Worm (Caenorhabditis elegans) whole organism, L2 larva: Measurements from ENCODE around the gene shn-1.

Experiments used
- C34F6.9 ChIP-seq: fragments of 150-350 bp; optimal IDR thresholded peaks from 2 replicates; lab custom pipeline; 2014; ENCODE audit warnings: missing biosample characterization, missing genetic modification characterization
- F13H6.1 ChIP-seq: sonication (generic microtip); optimal IDR thresholded peaks from 2 replicates; lab custom pipeline; 2016; ENCODE audit warnings: missing genetic modification characterization, missing compliant biosample characterization
- R02D3.7 ChIP-seq: fragments of 150-350 bp; optimal IDR thresholded peaks from 2 replicates; lab custom pipeline; 2014; ENCODE audit warnings: missing biosample characterization, missing genetic modification characterization
- Y55F3AM.14 ChIP-seq: fragments of 200-800 bp; sonication (Bioruptor generic); optimal IDR thresholded peaks from 2 replicates; lab custom pipeline; 2018; ENCODE audit warnings: mild to moderate bottlenecking, missing genetic modification characterization, missing compliant biosample characterization
- ZK546.5 ChIP-seq: sonication (generic microtip); optimal IDR thresholded peaks from 2 replicates; lab custom pipeline; 2017; ENCODE audit warnings: missing biosample characterization, missing genetic modification characterization
- alr-1 ChIP-seq: fragments of 150-350 bp; optimal IDR thresholded peaks from 2 replicates; lab custom pipeline; 2014; ENCODE audit warnings: missing biosample characterization, missing genetic modification characterization
- aly-2 ChIP-seq: fragments of 150-350 bp; optimal IDR thresholded peaks from 2 replicates; lab custom pipeline; 2014; ENCODE audit warnings: missing biosample characterization, missing genetic modification characterization
- ama-1 ChIP-seq: fragments of 150-350 bp; optimal IDR thresholded peaks from 2 replicates; lab custom pipeline; 2018; ENCODE audit warnings: inconsistent platforms
- blmp-1 ChIP-seq: sonication (generic microtip); optimal IDR thresholded peaks from 2 replicates; lab custom pipeline; 2017; ENCODE audit warnings: missing genetic modification characterization, mild to moderate bottlenecking, missing compliant biosample characterization, antibody characterized with exemption, moderate library complexity; ENCODE audit not compliant: insufficient read depth
- ceh-16 ChIP-seq: fragments of 150-350 bp; optimal IDR thresholded peaks from 2 replicates; lab custom pipeline; 2014; ENCODE audit warnings: missing biosample characterization, missing genetic modification characterization
- ceh-82 ChIP-seq: fragments of 150-350 bp; optimal IDR thresholded peaks from 2 replicates; lab custom pipeline; 2014; ENCODE audit warnings: missing biosample characterization, missing genetic modification characterization
- crh-2 ChIP-seq: sonication (generic microtip); optimal IDR thresholded peaks from 2 replicates; lab custom pipeline; 2017; ENCODE audit warnings: missing biosample characterization, missing genetic modification characterization
- dmd-4 ChIP-seq: sonication (generic microtip); optimal IDR thresholded peaks from 2 replicates; lab custom pipeline; 2017; ENCODE audit warnings: missing biosample characterization, missing genetic modification characterization
- egl-27 ChIP-seq: sonication (generic microtip); optimal IDR thresholded peaks from 3 replicates; lab custom pipeline; 2017; ENCODE audit warnings: missing biosample characterization, missing genetic modification reagents, missing genetic modification characterization
- elt-1 ChIP-seq: fragments of 150-350 bp; optimal IDR thresholded peaks from 2 replicates; lab custom pipeline; 2014; ENCODE audit warnings: missing biosample characterization, missing genetic modification characterization
- elt-3 ChIP-seq: sonication (generic microtip); optimal IDR thresholded peaks from 2 replicates; lab custom pipeline; 2017; ENCODE audit warnings: missing biosample characterization, missing genetic modification characterization
- fos-1 ChIP-seq: fragments of 150-350 bp; optimal IDR thresholded peaks from 2 replicates; lab custom pipeline; 2014; ENCODE audit warnings: missing biosample characterization, missing genetic modification characterization
- gmeb-1 ChIP-seq: fragments of 150-350 bp; optimal IDR thresholded peaks from 2 replicates; lab custom pipeline; 2014; ENCODE audit warnings: missing biosample characterization, missing genetic modification characterization
- lin-11 ChIP-seq: fragments of 150-350 bp; sonication (generic microtip); optimal IDR thresholded peaks from 2 replicates; lab custom pipeline; 2014; ENCODE audit warnings: missing biosample characterization, missing genetic modification characterization, inconsistent platforms, mixed read lengths
- lin-13 ChIP-seq: fragments of 150-350 bp; optimal IDR thresholded peaks from 2 replicates; lab custom pipeline; 2014; ENCODE audit warnings: missing biosample characterization, missing genetic modification reagents, missing genetic modification characterization
- lin-39 ChIP-seq: fragments of 150-350 bp; optimal IDR thresholded peaks from 2 replicates; lab custom pipeline; 2014; ENCODE audit warnings: missing biosample characterization, missing genetic modification reagents, missing genetic modification characterization
- lsy-2 ChIP-seq, 2 experiments: fragments of 150-350 bp in 1 of 2; sonication (generic microtip) in 1 of 2; optimal IDR thresholded peaks; 2 replicates each; lab custom pipeline; 2014 to 2017; ENCODE audit warnings: missing biosample characterization in 2 of 2, missing genetic modification characterization in 2 of 2
- mab-5 ChIP-seq: fragments of 150-350 bp; optimal IDR thresholded peaks from 2 replicates; lab custom pipeline; 2014; ENCODE audit warnings: missing biosample characterization, missing genetic modification characterization
- mbf-1 ChIP-seq: sonication (generic microtip); optimal IDR thresholded peaks from 2 replicates; lab custom pipeline; 2017; ENCODE audit warnings: missing biosample characterization, missing genetic modification characterization
- mdl-1 ChIP-seq, 2 experiments: fragments of 150-350 bp in 1 of 2; sonication (generic microtip) in 1 of 2; optimal IDR thresholded peaks; 2 replicates each; lab custom pipeline; 2017; ENCODE audit warnings: missing biosample characterization in 2 of 2, missing genetic modification characterization in 2 of 2
- nhr-10 ChIP-seq: sonication (generic microtip); optimal IDR thresholded peaks from 2 replicates; lab custom pipeline; 2017; ENCODE audit warnings: missing biosample characterization, missing genetic modification characterization
- nhr-11 ChIP-seq: fragments of 150-350 bp; optimal IDR thresholded peaks from 2 replicates; lab custom pipeline; 2014; ENCODE audit warnings: missing biosample characterization, missing genetic modification characterization
- nhr-12 ChIP-seq: fragments of 150-350 bp; optimal IDR thresholded peaks from 2 replicates; lab custom pipeline; 2014; ENCODE audit warnings: missing biosample characterization, missing genetic modification characterization
- nhr-129 ChIP-seq: fragments of 150-350 bp; optimal IDR thresholded peaks from 2 replicates; lab custom pipeline; 2014; ENCODE audit warnings: missing biosample characterization, missing genetic modification characterization
- nhr-21 ChIP-seq: fragments of 150-350 bp; optimal IDR thresholded peaks from 2 replicates; lab custom pipeline; 2014; ENCODE audit warnings: missing biosample characterization, missing genetic modification characterization
- nhr-23 ChIP-seq: fragments of 150-350 bp; optimal IDR thresholded peaks from 2 replicates; lab custom pipeline; 2014; ENCODE audit warnings: missing biosample characterization, missing genetic modification reagents, missing genetic modification characterization
- nhr-237 ChIP-seq: fragments of 150-350 bp; optimal IDR thresholded peaks from 2 replicates; lab custom pipeline; 2014; ENCODE audit warnings: missing biosample characterization, missing genetic modification characterization
- nhr-25 ChIP-seq: fragments of 150-350 bp; sonication (generic microtip); optimal IDR thresholded peaks from 3 replicates; lab custom pipeline; 2014; ENCODE audit warnings: missing biosample characterization, missing genetic modification characterization
- nhr-6 ChIP-seq: fragments of 150-350 bp; optimal IDR thresholded peaks from 2 replicates; lab custom pipeline; 2014; ENCODE audit warnings: missing biosample characterization, missing genetic modification characterization
- nhr-77 ChIP-seq: fragments of 150-350 bp; optimal IDR thresholded peaks from 2 replicates; lab custom pipeline; 2014; ENCODE audit warnings: missing biosample characterization, missing genetic modification characterization
- peb-1 ChIP-seq: fragments of 150-350 bp; optimal IDR thresholded peaks from 2 replicates; lab custom pipeline; 2014; ENCODE audit warnings: missing biosample characterization, missing genetic modification characterization
- sem-4 ChIP-seq: fragments of 150-350 bp; optimal IDR thresholded peaks from 2 replicates; lab custom pipeline; 2014; ENCODE audit warnings: missing biosample characterization, missing genetic modification reagents, missing genetic modification characterization
- skn-1 ChIP-seq: sonication (generic microtip); optimal IDR thresholded peaks from 2 replicates; lab custom pipeline; 2017; ENCODE audit warnings: missing biosample characterization, missing genetic modification characterization
- sma-3 ChIP-seq: sonication (generic microtip); optimal IDR thresholded peaks from 2 replicates; lab custom pipeline; 2016; ENCODE audit warnings: missing genetic modification reagents, missing genetic modification characterization, missing compliant biosample characterization
- sma-9 ChIP-seq, 2 experiments: fragments of 150-350 bp in 1 of 2; sonication (generic microtip) in 1 of 2; optimal IDR thresholded peaks; 2 replicates each; lab custom pipeline; 2014 to 2016; ENCODE audit warnings: missing genetic modification characterization in 2 of 2, mild to moderate bottlenecking in 1 of 2, missing biosample characterization in 1 of 2, missing compliant biosample characterization in 1 of 2, missing genetic modification reagents in 1 of 2, moderate library complexity in 1 of 2
- snpc-4 ChIP-seq: fragments of 150-350 bp; optimal IDR thresholded peaks from 2 replicates; lab custom pipeline; 2014; ENCODE audit warnings: missing biosample characterization, missing genetic modification characterization
- unc-39 ChIP-seq: fragments of 150-350 bp; optimal IDR thresholded peaks from 2 replicates; lab custom pipeline; 2014; ENCODE audit warnings: missing biosample characterization, missing genetic modification characterization
- unc-55 ChIP-seq: fragments of 150-350 bp; sonication (generic microtip); optimal IDR thresholded peaks from 3 replicates; lab custom pipeline; 2014; ENCODE audit warnings: missing biosample characterization, missing genetic modification reagents, missing genetic modification characterization
- unc-62 ChIP-seq: fragments of 150-350 bp; optimal IDR thresholded peaks from 2 replicates; lab custom pipeline; 2014; ENCODE audit warnings: missing biosample characterization, missing genetic modification reagents, missing genetic modification characterization
- zag-1 ChIP-seq: fragments of 150-350 bp; optimal IDR thresholded peaks from 2 replicates; lab custom pipeline; 2014; ENCODE audit warnings: missing biosample characterization, missing genetic modification characterization
- ztf-1 ChIP-seq: fragments of 200-800 bp; sonication (Bioruptor generic); conservative IDR thresholded peaks from 2 replicates; pipeline ENCODE4 v1.3.6; 2022; ENCODE audit warnings: missing genetic modification characterization, missing compliant biosample characterization
- ztf-11 ChIP-seq: sonication (generic microtip); optimal IDR thresholded peaks from 2 replicates; lab custom pipeline; 2017; ENCODE audit warnings: missing biosample characterization, missing genetic modification characterization
- ztf-4 ChIP-seq: fragments of 150-350 bp; optimal IDR thresholded peaks from 2 replicates; lab custom pipeline; 2014; ENCODE audit warnings: missing biosample characterization, missing genetic modification characterization

Gene shn-1

DNA sequence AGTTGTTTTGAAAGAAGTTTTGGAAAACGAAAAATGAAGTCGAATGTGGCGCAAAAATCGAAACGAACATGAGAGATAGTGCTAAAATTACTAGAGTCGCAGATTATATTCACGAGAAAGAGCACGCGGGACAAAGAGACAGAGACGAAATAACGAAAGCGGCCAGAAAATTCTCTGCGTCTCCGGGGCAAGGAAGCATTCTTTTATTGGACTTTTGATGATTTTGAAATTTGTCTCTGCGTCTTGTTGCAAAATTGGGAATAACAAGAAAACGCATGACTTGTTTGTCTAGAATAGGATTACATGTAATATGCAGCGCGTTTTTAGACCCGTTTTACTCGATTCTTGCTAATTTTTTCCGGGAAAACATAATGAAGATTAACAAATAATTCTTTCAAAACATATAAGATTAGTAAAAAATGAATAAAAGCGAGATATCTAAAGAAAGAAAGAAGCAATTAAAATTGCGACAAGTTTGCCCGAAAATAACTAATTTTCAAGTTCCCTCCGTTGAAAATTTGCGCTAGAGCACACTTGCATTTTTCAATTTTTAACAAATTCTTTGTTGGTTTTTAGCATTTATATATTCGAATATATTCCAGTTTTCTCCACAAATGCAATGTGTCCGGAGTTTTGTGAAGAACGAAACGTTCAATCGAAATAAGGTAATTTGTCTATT is 42.7 kb downstream of the shn-1 start, which contains the start of the genes B0491.6 and pigm-1 (continued):
- no peak for TF ChIP-seq lin-39 (tag; lab: Kevin White, UChicago)
- TF ChIP-seq ZK546.5 (tag; lab: Kevin White, UChicago): no peak
- TF ChIP-seq peb-1: no peak
- peak; percentile 71 for TF ChIP-seq ztf-4
- TF ChIP-seq nhr-23 (tag; lab: Kevin White, UChicago): no peak
- peak; percentile 45 to 78 for TF ChIP-seq lsy-2 (tag; optimal IDR thresholded peaks at IDR 0.05; lab: Kevin White, UChicago)
- peak; percentile 44 for TF ChIP-seq blmp-1 (tag; lab: Kevin White, UChicago)
- TF ChIP-seq unc-39 (tag; lab: Kevin White, UChicago): no peak
- peak; percentile 42 for TF ChIP-seq lin-11
- TF ChIP-seq dmd-4 (tag; lab: Kevin White, UChicago): no peak
- TF ChIP-seq alr-1: no peak
- no peak for TF ChIP-seq R02D3.7
- TF ChIP-seq unc-55 (GFP tag; lab: Kevin White, UChicago): peak; percentile 63
- peak; percentile 47 for TF ChIP-seq fos-1 (tag; lab: Kevin White, UChicago)
- TF ChIP-seq nhr-25 (tag; lab: Kevin White, UChicago): peak; percentile 70
- no peak for TF ChIP-seq mbf-1 (tag; lab: Kevin White, UChicago)

ce11 chrII:11345570-11346029 is 45.2 kb downstream of the shn-1 start, which contains the start of gene nduf-11:
nduf-11 (minus strand) TSS chrII:11345620.
- TF ChIP-seq gmeb-1 (tag; lab: Kevin White, UChicago) (peak; percentile 99), lin-11 (peak; percentile 67), mab-5 (tag; lab: Kevin White, UChicago) (peak; percentile 72), nhr-237 (tag; lab: Kevin White, UChicago) (peak; percentile 55), ztf-4 (peak; percentile 65), ama-1 (lab: Kevin White, UChicago) (peak; percentile 65), lin-13 (peak; percentile 85), blmp-1 (tag; lab: Kevin White, UChicago) (no peak), Y55F3AM.14 (GFP tag; lab: Kevin White, UChicago) (no peak), nhr-12 (tag; lab: Kevin White, UChicago) (no peak), C34F6.9 (tag; lab: Kevin White, UChicago) (peak; percentile 90), alr-1 (no peak), peb-1 (no peak), ztf-11 (tag; lab: Kevin White, UChicago) (no peak), F13H6.1 (tag; lab: Kevin White, UChicago) (peak; percentile 81), elt-1 (tag; lab: Kevin White, UChicago) (no peak), mbf-1 (tag; lab: Kevin White, UChicago) (no peak), zag-1 (tag; lab: Kevin White, UChicago) (peak; percentile 5), egl-27 (tag; lab: Kevin White, UChicago) (peak; percentile 4), ceh-16 (tag; lab: Kevin White, UChicago) (no peak), mdl-1 (tag; optimal IDR thresholded peaks at IDR 0.05; lab: Kevin White, UChicago) (peak in 1 of 2 experiments; percentile 7), nhr-25 (tag; lab: Kevin White, UChicago) (peak; percentile 92), sem-4 (tag; lab: Kevin White, UChicago) (peak; percentile 77), ztf-1 (GFP tag; lab: Robert Waterston, UW) (no peak), aly-2 (tag; lab: Kevin White, UChicago) (no peak), nhr-129 (tag; lab: Kevin White, UChicago) (peak; percentile 69), nhr-10 (tag; lab: Kevin White, UChicago) (peak; percentile 58), sma-9 (GFP tag; optimal IDR thresholded peaks at IDR 0.05; lab: Kevin White, UChicago) (peak; percentile 91), sma-9 (tag; optimal IDR thresholded peaks at IDR 0.05; lab: Kevin White, UChicago) (no peak), dmd-4 (tag; lab: Kevin White, UChicago) (no peak), sma-3 (peak; percentile 84), crh-2 (tag; lab: Kevin White, UChicago) (peak; percentile 89), nhr-11 (tag; lab: Kevin White, UChicago) (no peak), ZK546.5 (tag; lab: Kevin White, UChicago) (peak; percentile 10), nhr-77 (no peak), unc-55 (GFP tag; lab: Kevin White, UChicago) (peak; percentile 95), snpc-4 (tag; lab: Kevin White, UChicago) (peak; percentile 71), lin-39 (tag; lab: Kevin White, UChicago) (no peak), unc-39 (tag; lab: Kevin White, UChicago) (no peak), lsy-2 (tag; optimal IDR thresholded peaks at IDR 0.05; lab: Kevin White, UChicago) (peak; percentile 88 to 94), unc-62 (GFP tag; lab: Kevin White, UChicago) (no peak), skn-1 (peak; percentile 33), nhr-6 (no peak), nhr-21 (peak; percentile 75), fos-1 (tag; lab: Kevin White, UChicago) (peak; percentile 59), nhr-23 (tag; lab: Kevin White, UChicago) (no peak), R02D3.7 (peak; percentile 57), ceh-82 (tag; lab: Kevin White, UChicago) (peak; percentile 13), elt-3 (tag; lab: Kevin White, UChicago) (no peak)
